Comparison of ENCODE assay signal across 1 fruit fly cellular context in genomic region chr2L:2579669-2580351, dm6.
TF ChIP-seq lines count a peak whose summit lies in the region.

Gene ND-B17.2, minus strand, starts transcription at chr2L:2580172.
Gene Arpc5, plus strand, starts transcription at chr2L:2580292.

TF ChIP-seq in whole organism, embryonic, 481 proteins besides CTCF, POLR2A, EP300 and RAD21 (continued from another document and continues in another):
- TF ChIP-seq crol (GFP tag; IDR thresholded peaks at IDR 0.05; lab: Robert Waterston, UW) = no peak
- TF ChIP-seq Sox102F (GFP tag; optimal IDR thresholded peaks at IDR 0.05; lab: Kevin White, UChicago) = no peak
- no peak for TF ChIP-seq NfI (GFP tag; optimal IDR thresholded peaks at IDR 0.05; lab: Kevin White, UChicago)
- peak; percentile 23 for TF ChIP-seq CG2116 (GFP tag; optimal IDR thresholded peaks at IDR 0.05; lab: Kevin White, UChicago)
- no peak for TF ChIP-seq Kr (GFP tag; optimal IDR thresholded peaks at IDR 0.05; lab: Kevin White, UChicago)
- peak; percentile 49 for TF ChIP-seq CG17829 (tag; optimal IDR thresholded peaks at IDR 0.05; lab: Kevin White, UChicago)
- TF ChIP-seq CG4328 (GFP tag; optimal IDR thresholded peaks at IDR 0.05; lab: Kevin White, UChicago) = no peak
- TF ChIP-seq bigmax (GFP tag; optimal IDR thresholded peaks at IDR 0.05; lab: Kevin White, UChicago) = no peak
- peak; percentile 16 for TF ChIP-seq dmrt11E (tag; optimal IDR thresholded peaks at IDR 0.05; lab: Kevin White, UChicago)
- no peak for TF ChIP-seq psq (GFP tag; optimal IDR thresholded peaks at IDR 0.05; lab: Kevin White, UChicago)
- no peak for TF ChIP-seq CG3281 (GFP tag; optimal IDR thresholded peaks at IDR 0.05; lab: Kevin White, UChicago)
- TF ChIP-seq tx (GFP tag; optimal IDR thresholded peaks at IDR 0.05; lab: Kevin White, UChicago) = no peak
- TF ChIP-seq CG15514 (GFP tag; optimal IDR thresholded peaks at IDR 0.05; lab: Kevin White, UChicago) = peak; percentile 30
- no peak for TF ChIP-seq CG15696 (tag; optimal IDR thresholded peaks at IDR 0.05; lab: Kevin White, UChicago)
- TF ChIP-seq Lhr (GFP tag; optimal IDR thresholded peaks at IDR 0.05; lab: Kevin White, UChicago) = peak; percentile 49
- TF ChIP-seq Fer1 (GFP tag; optimal IDR thresholded peaks at IDR 0.05; lab: Kevin White, UChicago) = peak; percentile 12
- no peak for TF ChIP-seq CG2889 (GFP tag; IDR thresholded peaks at IDR 0.05; lab: Robert Waterston, UW)
- no peak for TF ChIP-seq rib (GFP tag; IDR thresholded peaks at IDR 0.05; lab: Robert Waterston, UW)
- no peak for TF ChIP-seq HHEX (GFP tag; optimal IDR thresholded peaks at IDR 0.05; lab: Kevin White, UChicago)
- TF ChIP-seq ftz-f1 (GFP tag; optimal IDR thresholded peaks at IDR 0.05; lab: Kevin White, UChicago) = no peak
- TF ChIP-seq CG17186 (GFP tag; optimal IDR thresholded peaks at IDR 0.05; lab: Kevin White, UChicago) = peak; percentile 70
- TF ChIP-seq CG7357 (GFP tag; IDR thresholded peaks at IDR 0.05; lab: Robert Waterston, UW) = no peak
- TF ChIP-seq pros (GFP tag; optimal IDR thresholded peaks at IDR 0.05; lab: Kevin White, UChicago) = no peak
- TF ChIP-seq ERR (GFP tag; optimal IDR thresholded peaks at IDR 0.05; lab: Kevin White, UChicago) = no peak
- no peak for TF ChIP-seq tna (GFP tag; IDR thresholded peaks at IDR 0.05; lab: Robert Waterston, UW; ENCODE audit: partially characterized antibody)
- no peak for TF ChIP-seq CG5180 (GFP tag; optimal IDR thresholded peaks at IDR 0.05; lab: Kevin White, UChicago)
- peak; percentile 19 for TF ChIP-seq CG30403 (GFP tag; optimal IDR thresholded peaks at IDR 0.05; lab: Kevin White, UChicago)
- peak; percentile 37 for TF ChIP-seq grau (tag; optimal IDR thresholded peaks at IDR 0.05; lab: Kevin White, UChicago)
- no peak for TF ChIP-seq fd64A (GFP tag; optimal IDR thresholded peaks at IDR 0.05; lab: Kevin White, UChicago)
- TF ChIP-seq YL-1 (GFP tag; optimal IDR thresholded peaks at IDR 0.05; lab: Kevin White, UChicago) = peak; percentile 73
- no peak for TF ChIP-seq HLH3B (GFP tag; IDR thresholded peaks at IDR 0.05; lab: Robert Waterston, UW)
- no peak for TF ChIP-seq cwo (GFP tag; optimal IDR thresholded peaks at IDR 0.05; lab: Kevin White, UChicago)
- TF ChIP-seq CG13123 (GFP tag; optimal IDR thresholded peaks at IDR 0.05; lab: Kevin White, UChicago) = no peak
- no peak for TF ChIP-seq ato (GFP tag; IDR thresholded peaks at IDR 0.05; lab: Robert Waterston, UW; ENCODE audit: partially characterized antibody)
- peak; percentile 6 for TF ChIP-seq CG18476 (GFP tag; optimal IDR thresholded peaks at IDR 0.05; lab: Kevin White, UChicago)
- TF ChIP-seq CG1832 (GFP tag; optimal IDR thresholded peaks at IDR 0.05; lab: Kevin White, UChicago) = no peak
- TF ChIP-seq Meics (GFP tag; optimal IDR thresholded peaks at IDR 0.05; lab: Kevin White, UChicago) = no peak
- no peak for TF ChIP-seq CG7987 (GFP tag; optimal IDR thresholded peaks at IDR 0.05; lab: Kevin White, UChicago)
- peak; percentile 90 for TF ChIP-seq gfzf (GFP tag; optimal IDR thresholded peaks at IDR 0.05; lab: Kevin White, UChicago)
- no peak for TF ChIP-seq chm (GFP tag; IDR thresholded peaks at IDR 0.05; lab: Robert Waterston, UW)
- no peak for TF ChIP-seq ash1 (GFP tag; optimal IDR thresholded peaks at IDR 0.05; lab: Kevin White, UChicago)
- TF ChIP-seq pan (optimal IDR thresholded peaks at IDR 0.05; lab: Kevin White, UChicago) = no peak
- no peak for TF ChIP-seq pan (GFP tag; optimal IDR thresholded peaks at IDR 0.05 in 1 of 2, IDR thresholded peaks at IDR 0.05 in 1 of 2)
- TF ChIP-seq CG14441 (GFP tag; IDR thresholded peaks at IDR 0.05; lab: Robert Waterston, UW) = no peak
- peak in 1 of 3 experiments; percentile 22 for TF ChIP-seq Stat92E (GFP tag; optimal IDR thresholded peaks at IDR 0.05; lab: Kevin White, UChicago)
- no peak for TF ChIP-seq Hmx (GFP tag; optimal IDR thresholded peaks at IDR 0.05; lab: Kevin White, UChicago)
- no peak for TF ChIP-seq CG6765 (GFP tag; optimal IDR thresholded peaks at IDR 0.05; lab: Kevin White, UChicago)
- no peak for TF ChIP-seq CG10565 (GFP tag; optimal IDR thresholded peaks at IDR 0.05; lab: Kevin White, UChicago)
- no peak for TF ChIP-seq CG11456 (GFP tag; IDR thresholded peaks at IDR 0.05; lab: Robert Waterston, UW)
- no peak for TF ChIP-seq CG34422 (GFP tag; IDR thresholded peaks at IDR 0.05; lab: Robert Waterston, UW)
- TF ChIP-seq fru (optimal IDR thresholded peaks at IDR 0.05; lab: Kevin White, UChicago) = no peak
- TF ChIP-seq bab2 (GFP tag; optimal IDR thresholded peaks at IDR 0.05; lab: Kevin White, UChicago) = peak; percentile 17
- no peak for TF ChIP-seq CG12744 (GFP tag; optimal IDR thresholded peaks at IDR 0.05; lab: Kevin White, UChicago)
- no peak for TF ChIP-seq ap (GFP tag; IDR thresholded peaks at IDR 0.05; lab: Robert Waterston, UW)
- TF ChIP-seq Rfx (GFP tag; IDR thresholded peaks at IDR 0.05; lab: Robert Waterston, UW) = no peak
- TF ChIP-seq CG7786 (GFP tag; optimal IDR thresholded peaks at IDR 0.05; lab: Kevin White, UChicago) = no peak
- TF ChIP-seq tap (tag; optimal IDR thresholded peaks at IDR 0.05; lab: Kevin White, UChicago) = no peak
- peak; percentile 8 for TF ChIP-seq Atf-2 (GFP tag; optimal IDR thresholded peaks at IDR 0.05; lab: Kevin White, UChicago)
- peak; percentile 60 for TF ChIP-seq CG10267 (tag; optimal IDR thresholded peaks at IDR 0.05; lab: Kevin White, UChicago)
- TF ChIP-seq CG13624 (GFP tag; optimal IDR thresholded peaks at IDR 0.05; lab: Kevin White, UChicago) = no peak
- no peak for TF ChIP-seq vnd (GFP tag; IDR thresholded peaks at IDR 0.05; lab: Robert Waterston, UW; ENCODE audit: partially characterized antibody)
- no peak for TF ChIP-seq tgo (GFP tag; IDR thresholded peaks at IDR 0.05; lab: Robert Waterston, UW)
- TF ChIP-seq CG1233 (GFP tag; optimal IDR thresholded peaks at IDR 0.05; lab: Kevin White, UChicago) = no peak
- TF ChIP-seq Scr (GFP tag; IDR thresholded peaks at IDR 0.05; lab: Robert Waterston, UW; ENCODE audit: partially characterized antibody) = peak; percentile 43; the same call in 1 of the 2 replicates
- TF ChIP-seq gsb (GFP tag; IDR thresholded peaks at IDR 0.05; lab: Robert Waterston, UW) = no peak
- TF ChIP-seq slp2 (GFP tag; optimal IDR thresholded peaks at IDR 0.05; lab: Kevin White, UChicago) = no peak
- no peak for TF ChIP-seq CG8089 (GFP tag; optimal IDR thresholded peaks at IDR 0.05; lab: Kevin White, UChicago)
- TF ChIP-seq CG9727 (GFP tag; optimal IDR thresholded peaks at IDR 0.05; lab: Kevin White, UChicago) = no peak
- no peak for TF ChIP-seq Hr51 (GFP tag; optimal IDR thresholded peaks at IDR 0.05; lab: Kevin White, UChicago)
- TF ChIP-seq p53 (GFP tag; optimal IDR thresholded peaks at IDR 0.05; lab: Kevin White, UChicago) = no peak
- TF ChIP-seq Trl (optimal IDR thresholded peaks at IDR 0.05; lab: Kevin White, UChicago) = no peak
- TF ChIP-seq Trl (GFP tag; optimal IDR thresholded peaks at IDR 0.05; lab: Kevin White, UChicago) = no peak
- TF ChIP-seq ssp (GFP tag; IDR thresholded peaks at IDR 0.05; lab: Robert Waterston, UW) = no peak
- no peak for TF ChIP-seq wdn (GFP tag; IDR thresholded peaks at IDR 0.05; lab: Robert Waterston, UW)
- TF ChIP-seq zfh2 (GFP tag; optimal IDR thresholded peaks at IDR 0.05; lab: Kevin White, UChicago) = peak; percentile 13
- TF ChIP-seq Side (GFP tag; optimal IDR thresholded peaks at IDR 0.05; lab: Kevin White, UChicago) = no peak
- no peak for TF ChIP-seq cas (GFP tag; IDR thresholded peaks at IDR 0.05; lab: Robert Waterston, UW)
- peak; percentile 26 for TF ChIP-seq CG18011 (GFP tag; optimal IDR thresholded peaks at IDR 0.05; lab: Kevin White, UChicago)
- no peak for TF ChIP-seq Dek (tag; optimal IDR thresholded peaks at IDR 0.05; lab: Kevin White, UChicago)
- TF ChIP-seq Myb (GFP tag; optimal IDR thresholded peaks at IDR 0.05; lab: Kevin White, UChicago) = no peak
- no peak for TF ChIP-seq Vsx1 (GFP tag; optimal IDR thresholded peaks at IDR 0.05; lab: Kevin White, UChicago)
- TF ChIP-seq NFAT (GFP tag; IDR thresholded peaks at IDR 0.05; lab: Robert Waterston, UW) = no peak
- TF ChIP-seq zf30C (GFP tag; optimal IDR thresholded peaks at IDR 0.05; lab: Kevin White, UChicago) = no peak
- TF ChIP-seq sqz (GFP tag; optimal IDR thresholded peaks at IDR 0.05; lab: Kevin White, UChicago) = no peak
- no peak for TF ChIP-seq btn (GFP tag; optimal IDR thresholded peaks at IDR 0.05; lab: Kevin White, UChicago)
- TF ChIP-seq dati (GFP tag; IDR thresholded peaks at IDR 0.05; lab: Robert Waterston, UW) = no peak
- no peak for TF ChIP-seq ro (GFP tag; IDR thresholded peaks at IDR 0.05; lab: Robert Waterston, UW)
- TF ChIP-seq sd (tag; optimal IDR thresholded peaks at IDR 0.05; lab: Kevin White, UChicago) = no peak
- peak; percentile 42 for TF ChIP-seq nerfin-1 (tag; optimal IDR thresholded peaks at IDR 0.05; lab: Kevin White, UChicago)
- TF ChIP-seq Xrp1 (GFP tag; IDR thresholded peaks at IDR 0.05; lab: Robert Waterston, UW) = no peak
- TF ChIP-seq vvl (GFP tag; IDR thresholded peaks at IDR 0.05; lab: Robert Waterston, UW) = no peak
- TF ChIP-seq scrt (GFP tag; optimal IDR thresholded peaks at IDR 0.05; lab: Kevin White, UChicago) = no peak
- TF ChIP-seq MESR4 (GFP tag; optimal IDR thresholded peaks at IDR 0.05; lab: Kevin White, UChicago) = peak; percentile 29
- peak; percentile 22 for TF ChIP-seq CG2120 (GFP tag; optimal IDR thresholded peaks at IDR 0.05; lab: Kevin White, UChicago)
- no peak for TF ChIP-seq Dref (GFP tag; IDR thresholded peaks at IDR 0.05; lab: Robert Waterston, UW)
- TF ChIP-seq NK7.1 (GFP tag; optimal IDR thresholded peaks at IDR 0.05; lab: Kevin White, UChicago) = no peak
- TF ChIP-seq CG13424 (tag; optimal IDR thresholded peaks at IDR 0.05; lab: Kevin White, UChicago) = peak; percentile 15
- no peak for TF ChIP-seq luna (GFP tag; optimal IDR thresholded peaks at IDR 0.05; lab: Kevin White, UChicago)
- TF ChIP-seq tio (GFP tag; optimal IDR thresholded peaks at IDR 0.05; lab: Kevin White, UChicago) = no peak
- no peak for TF ChIP-seq sr (GFP tag; IDR thresholded peaks at IDR 0.05; lab: Robert Waterston, UW)
- TF ChIP-seq repo (GFP tag; optimal IDR thresholded peaks at IDR 0.05; lab: Kevin White, UChicago) = no peak
- TF ChIP-seq Pdp1 (GFP tag; optimal IDR thresholded peaks at IDR 0.05; lab: Kevin White, UChicago) = peak in 1 of 2 experiments; percentile 91
- no peak for TF ChIP-seq CG9609 (GFP tag; optimal IDR thresholded peaks at IDR 0.05; lab: Kevin White, UChicago)
- TF ChIP-seq maf-S (GFP tag; optimal IDR thresholded peaks at IDR 0.05; lab: Kevin White, UChicago) = no peak
- no peak for TF ChIP-seq CG4360 (GFP tag; IDR thresholded peaks at IDR 0.05; lab: Robert Waterston, UW)
- no peak for TF ChIP-seq gce (GFP tag; IDR thresholded peaks at IDR 0.05; lab: Robert Waterston, UW)
- no peak for TF ChIP-seq sens-2 (GFP tag; IDR thresholded peaks at IDR 0.05; lab: Robert Waterston, UW)
- no peak for TF ChIP-seq dpn (GFP tag; optimal IDR thresholded peaks at IDR 0.05; lab: Kevin White, UChicago)
- no peak for TF ChIP-seq mirr (GFP tag; optimal IDR thresholded peaks at IDR 0.05; lab: Kevin White, UChicago)
- no peak for TF ChIP-seq CG3407 (GFP tag; optimal IDR thresholded peaks at IDR 0.05; lab: Kevin White, UChicago)
- TF ChIP-seq CG7963 (GFP tag; IDR thresholded peaks at IDR 0.05; lab: Robert Waterston, UW; ENCODE audit: partially characterized antibody) = no peak
- no peak for TF ChIP-seq CG32772 (GFP tag; IDR thresholded peaks at IDR 0.05; lab: Robert Waterston, UW)
- TF ChIP-seq NC2β (GFP tag; optimal IDR thresholded peaks at IDR 0.05; lab: Kevin White, UChicago) = peak; percentile 21
- no peak for TF ChIP-seq CG43689 (GFP tag; IDR thresholded peaks at IDR 0.05; lab: Robert Waterston, UW)
- no peak for TF ChIP-seq toy (GFP tag; IDR thresholded peaks at IDR 0.05; lab: Robert Waterston, UW)
- no peak for TF ChIP-seq CG6689 (GFP tag; IDR thresholded peaks at IDR 0.05; lab: Robert Waterston, UW)
- TF ChIP-seq CG12769 (tag; optimal IDR thresholded peaks at IDR 0.05; lab: Kevin White, UChicago) = no peak
- TF ChIP-seq gsb-n (tag; optimal IDR thresholded peaks at IDR 0.05; lab: Kevin White, UChicago) = no peak
- no peak for TF ChIP-seq odd (GFP tag; optimal IDR thresholded peaks at IDR 0.05; lab: Kevin White, UChicago)
- TF ChIP-seq CG15479 (GFP tag; optimal IDR thresholded peaks at IDR 0.05; lab: Kevin White, UChicago) = no peak
- TF ChIP-seq slbo (GFP tag; IDR thresholded peaks at IDR 0.05; lab: Robert Waterston, UW) = no peak
- TF ChIP-seq fu2 (GFP tag; optimal IDR thresholded peaks at IDR 0.05; lab: Kevin White, UChicago) = no peak
- no peak for TF ChIP-seq Ssrp (tag; optimal IDR thresholded peaks at IDR 0.05; lab: Kevin White, UChicago)
- no peak for TF ChIP-seq grn (GFP tag; optimal IDR thresholded peaks at IDR 0.05; lab: Kevin White, UChicago)
- no peak for TF ChIP-seq CG16779 (GFP tag; IDR thresholded peaks at IDR 0.05; lab: Robert Waterston, UW)
- TF ChIP-seq ham (GFP tag; IDR thresholded peaks at IDR 0.05; lab: Robert Waterston, UW) = no peak
- no peak for TF ChIP-seq CG1647 (GFP tag; optimal IDR thresholded peaks at IDR 0.05; lab: Kevin White, UChicago)
- TF ChIP-seq phol (tag; optimal IDR thresholded peaks at IDR 0.05; lab: Kevin White, UChicago) = peak; percentile 51
- TF ChIP-seq CG10321 (GFP tag; IDR thresholded peaks at IDR 0.05; lab: Robert Waterston, UW) = no peak
- no peak for TF ChIP-seq Bdp1 (GFP tag; optimal IDR thresholded peaks at IDR 0.05; lab: Kevin White, UChicago)
- TF ChIP-seq h (optimal IDR thresholded peaks at IDR 0.05; lab: Kevin White, UChicago) = no peak
- no peak for TF ChIP-seq CG17912 (GFP tag; optimal IDR thresholded peaks at IDR 0.05; lab: Kevin White, UChicago)
- TF ChIP-seq pnt (GFP tag; optimal IDR thresholded peaks at IDR 0.05; lab: Kevin White, UChicago) = no peak
- no peak for TF ChIP-seq ewg (GFP tag; optimal IDR thresholded peaks at IDR 0.05; lab: Kevin White, UChicago)
- no peak for TF ChIP-seq Sox100B (GFP tag; optimal IDR thresholded peaks at IDR 0.05; lab: Kevin White, UChicago)
- no peak for TF ChIP-seq CG14860 (GFP tag; IDR thresholded peaks at IDR 0.05; lab: Robert Waterston, UW; ENCODE audit: partially characterized antibody)
- TF ChIP-seq Deaf1 (tag; optimal IDR thresholded peaks at IDR 0.05; lab: Kevin White, UChicago) = no peak
- TF ChIP-seq CG1603 (tag; optimal IDR thresholded peaks at IDR 0.05; lab: Kevin White, UChicago) = peak; percentile 59
- no peak for TF ChIP-seq gcm (GFP tag; optimal IDR thresholded peaks at IDR 0.05; lab: Kevin White, UChicago)
- TF ChIP-seq CG8281 (tag; optimal IDR thresholded peaks at IDR 0.05; lab: Kevin White, UChicago) = no peak
- TF ChIP-seq wek (GFP tag; optimal IDR thresholded peaks at IDR 0.05; lab: Kevin White, UChicago) = no peak
